Fruit fly (Drosophila melanogaster): Measurements from ENCODE around the gene CG7916.

Gene CG7916

DNA sequence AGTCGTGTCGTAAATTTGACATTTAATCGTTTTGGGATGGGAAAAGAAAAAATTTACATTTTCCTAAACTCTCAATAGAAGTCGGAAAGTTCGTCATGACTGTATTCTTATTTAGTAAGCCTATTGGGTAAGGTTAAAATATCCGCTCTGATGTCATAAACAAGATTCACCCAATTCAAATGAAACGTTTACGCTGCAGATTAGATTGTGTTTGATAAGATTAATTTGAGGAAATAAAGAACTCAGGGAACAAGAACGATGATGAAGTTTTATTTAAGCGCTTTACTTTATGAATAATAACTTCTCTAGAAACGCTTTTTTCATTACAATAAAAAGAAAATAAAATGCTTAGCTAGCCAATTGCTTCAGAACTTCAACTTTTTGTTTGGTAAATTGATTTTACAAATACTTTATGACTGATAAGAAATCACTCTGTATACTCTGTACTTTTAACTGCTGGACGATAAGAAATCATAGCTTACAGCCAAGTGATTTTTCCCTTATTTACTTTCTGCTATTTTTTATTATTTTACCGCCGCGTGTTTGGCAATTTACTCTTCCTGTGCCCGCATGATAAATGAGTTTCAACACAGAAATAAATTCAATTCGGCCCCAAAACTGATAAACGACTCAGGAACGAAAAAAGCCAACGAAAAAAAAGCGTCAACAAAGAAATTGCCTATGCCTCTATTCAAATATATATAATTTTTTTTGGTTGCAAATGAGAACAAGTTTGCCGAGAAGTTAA lies 39.9 kb downstream of the CG7916 start:
- TF ChIP-seq CG15710 (tag; optimal IDR thresholded peaks at IDR 0.05) (no peak), CG14655 (GFP tag; optimal IDR thresholded peaks at IDR 0.05) (peak; percentile 20), D1 (tag; optimal IDR thresholded peaks at IDR 0.05) (no peak)

DNA sequence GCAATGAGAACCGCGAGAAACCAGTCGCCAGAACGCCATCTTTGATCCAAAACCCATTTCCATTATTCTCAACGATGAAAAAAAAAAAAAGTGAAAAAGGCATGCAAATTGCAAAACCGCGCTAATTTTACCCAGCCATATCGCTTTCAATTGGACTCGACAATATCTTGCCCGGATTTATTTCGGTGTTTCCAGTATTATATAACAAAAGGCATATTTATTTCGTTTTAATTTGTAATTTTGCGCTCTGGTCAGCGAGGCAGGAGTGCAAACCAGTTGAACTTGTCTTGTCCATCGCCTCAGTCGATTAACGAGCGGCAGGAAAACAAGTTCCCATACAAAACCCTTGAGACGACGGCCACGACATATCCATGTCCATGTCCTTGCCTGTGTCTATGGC lies 43.4 kb downstream of the CG7916 start:
- TF ChIP-seq CG15710 (tag; optimal IDR thresholded peaks at IDR 0.05) = no peak
- TF ChIP-seq EcR (GFP tag; optimal IDR thresholded peaks at IDR 0.05) = peak; percentile 57

DNA sequence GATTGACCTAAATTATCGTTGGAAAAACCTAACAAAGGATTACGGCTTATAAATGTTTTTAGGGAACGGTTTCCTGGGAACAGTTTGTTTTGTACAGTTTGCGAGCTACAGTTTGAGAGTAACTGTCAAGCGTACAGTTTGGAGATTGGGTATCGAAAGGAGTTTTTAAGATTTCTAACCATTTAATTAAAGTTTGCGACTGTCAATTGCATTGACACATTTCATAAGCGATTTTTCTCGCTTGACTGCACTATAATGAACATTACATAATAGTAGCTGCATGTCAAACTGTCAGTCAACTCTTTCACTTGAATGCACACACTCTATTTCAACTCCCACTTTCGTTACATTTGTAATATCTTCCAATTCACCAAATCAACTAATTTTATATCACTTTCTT lies 46.3 kb downstream of the CG7916 start:
- TF ChIP-seq rn (GFP tag; IDR thresholded peaks at IDR 0.05) = no peak
- TF ChIP-seq CG9948 (tag; optimal IDR thresholded peaks at IDR 0.05) = no peak
- no peak for TF ChIP-seq CG14655 (GFP tag; optimal IDR thresholded peaks at IDR 0.05)
- no peak for TF ChIP-seq CG15710 (tag; optimal IDR thresholded peaks at IDR 0.05)
- TF ChIP-seq Snoo (tag; optimal IDR thresholded peaks at IDR 0.05) = no peak

DNA sequence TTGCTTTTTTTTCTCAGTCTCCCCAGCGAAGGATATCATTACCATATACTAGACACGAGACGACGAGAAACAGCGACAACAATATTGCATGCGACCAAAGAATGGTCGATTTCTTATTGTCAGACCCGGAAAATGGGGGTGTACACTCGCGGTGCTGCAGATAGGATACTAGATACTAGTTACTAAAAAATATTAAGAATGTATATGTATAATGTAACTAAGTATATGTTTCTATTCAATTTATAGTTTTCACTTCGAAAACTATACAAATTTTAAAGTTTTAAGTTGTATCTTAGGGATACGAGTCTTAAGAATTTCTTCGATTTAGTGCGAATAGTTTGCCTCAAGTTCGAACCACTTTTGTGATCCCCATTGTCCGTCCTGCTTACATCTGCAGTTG lies 46.9 kb downstream of the CG7916 start:
- TF ChIP-seq CG9948 (tag; optimal IDR thresholded peaks at IDR 0.05) = peak; percentile 60
- TF ChIP-seq CG17806 (tag; optimal IDR thresholded peaks at IDR 0.05) = peak; percentile 68
- TF ChIP-seq Ets98B (GFP tag; IDR thresholded peaks at IDR 0.05) = no peak; the same call in 1 of the 2 replicates
- TF ChIP-seq CG4496 (GFP tag; IDR thresholded peaks at IDR 0.05) = peak; percentile 29; the same call in 1 of the 3 replicates
- TF ChIP-seq CG12605 (GFP tag; IDR thresholded peaks at IDR 0.05) = peak; percentile 33; the same call in 1 of the 2 replicates
- TF ChIP-seq CG13204 (GFP tag; optimal IDR thresholded peaks at IDR 0.05) = peak; percentile 21
- no peak for TF ChIP-seq Pif1B (GFP tag; optimal IDR thresholded peaks at IDR 0.05)
- peak; percentile 29 for TF ChIP-seq CG34367 (tag; optimal IDR thresholded peaks at IDR 0.05)
- TF ChIP-seq CG15710 (tag; optimal IDR thresholded peaks at IDR 0.05) = peak; percentile 48

Data from whole organism, pupa.